Fruit fly (Drosophila melanogaster) whole organism, embryonic: Measurements from ENCODE around the gene fry.

Experiments used
- CG11696 ChIP-seq: fragments of 200-800 bp; sonication (Bioruptor generic); IDR thresholded peaks from 2 replicates; pipeline ENCODE4 v1.3.6; 2022; ENCODE audit warnings: missing biosample characterization, missing genetic modification characterization
- HmgZ ChIP-seq: fragments of 200-800 bp; sonication (Bioruptor generic); optimal IDR thresholded peaks from 2 replicates; lab custom pipeline; 2018; ENCODE audit warnings: missing biosample characterization, mild to moderate bottlenecking, missing genetic modification characterization
- Mes4 ChIP-seq: fragments of 200-800 bp; sonication (Bioruptor generic); optimal IDR thresholded peaks from 2 replicates; lab custom pipeline; 2016; ENCODE audit warnings: missing biosample characterization, missing genetic modification characterization
- pb ChIP-seq: fragments of 200-800 bp; sonication (Bioruptor generic); optimal IDR thresholded peaks from 3 replicates; lab custom pipeline; 2016; ENCODE audit warnings: missing biosample characterization, missing genetic modification characterization
- ttk ChIP-seq: fragments of 200-800 bp; sonication (Bioruptor generic); IDR thresholded peaks from 2 replicates; pipeline ENCODE4 v2.1.2; 2022; ENCODE audit warnings: missing biosample characterization, missing genetic modification characterization
- wor ChIP-seq: fragments of 200-800 bp; sonication (Bioruptor generic); IDR thresholded peaks from 2 replicates; pipeline ENCODE4 v1.3.6; 2022; ENCODE audit warnings: missing biosample characterization, missing genetic modification characterization

- peak; percentile 37; the same call in 1 of the 2 replicates for TF ChIP-seq wor (GFP tag; lab: Robert Waterston, UW)
- 0 out of 2 replicates have a peak, but pooled peaks have one; percentile 21 for TF ChIP-seq ttk (GFP tag; lab: Robert Waterston, UW)
- TF ChIP-seq HmgZ = no peak
- no peak for TF ChIP-seq Mes4 (GFP tag; lab: Kevin White, UChicago)
- TF ChIP-seq pb (GFP tag; lab: Kevin White, UChicago) = no peak
- 0 out of 2 replicates have a peak, but pooled peaks have one; percentile 26 for TF ChIP-seq CG11696 (GFP tag; lab: Robert Waterston, UW)
Observed at dm6 chr3L:9693552-9694133, 14.7 kb upstream of the fry start.
